Fruit fly (Drosophila melanogaster) whole organism, embryonic: ENCODE data around the gene CG42553.

ENCODE experiments used
- ATbp ChIP-seq: fragments of 200-800 bp; sonication (Bioruptor generic); optimal IDR thresholded peaks from 2 replicates; lab custom pipeline; 2017; ENCODE audit warnings: missing biosample characterization, mild to moderate bottlenecking, missing genetic modification characterization, missing genetic modification reagents
- Antp ChIP-seq: fragments of 200-800 bp; sonication (Bioruptor generic); optimal IDR thresholded peaks from 3 replicates; lab custom pipeline; 2016; ENCODE audit warnings: missing biosample characterization, missing genetic modification characterization
- Atf6 ChIP-seq: fragments of 200-800 bp; sonication (Bioruptor generic); IDR thresholded peaks from 2 replicates; pipeline ENCODE4 v1.3.6; 2022; ENCODE audit warnings: missing biosample characterization, missing genetic modification characterization
- CG10267 ChIP-seq: fragments of 200-800 bp; sonication (Bioruptor generic); optimal IDR thresholded peaks from 2 replicates; lab custom pipeline; 2018; ENCODE audit warnings: missing biosample characterization, mild to moderate bottlenecking, missing genetic modification characterization, moderate library complexity
- CG10366 ChIP-seq: fragments of 200-800 bp; sonication (Bioruptor generic); IDR thresholded peaks from 2 replicates; pipeline ENCODE4 v1.3.6; 2022; ENCODE audit warnings: missing biosample characterization, missing genetic modification characterization
- CG10462 ChIP-seq: fragments of 200-800 bp; sonication (Bioruptor generic); optimal IDR thresholded peaks from 2 replicates; lab custom pipeline; 2016; ENCODE audit warnings: missing biosample characterization, missing genetic modification characterization
- CG10979 ChIP-seq: fragments of 200-800 bp; sonication (Bioruptor generic); optimal IDR thresholded peaks from 2 replicates; lab custom pipeline; 2018; ENCODE audit warnings: missing biosample characterization, mild to moderate bottlenecking, missing genetic modification characterization, moderate library complexity
- CG11696 ChIP-seq: fragments of 200-800 bp; sonication (Bioruptor generic); IDR thresholded peaks from 2 replicates; pipeline ENCODE4 v1.3.6; 2022; ENCODE audit warnings: missing biosample characterization, missing genetic modification characterization
- CG12391 ChIP-seq: fragments of 200-800 bp; sonication (Bioruptor generic); optimal IDR thresholded peaks from 3 replicates; lab custom pipeline; 2018; ENCODE audit warnings: missing biosample characterization, mild to moderate bottlenecking, missing genetic modification characterization, moderate library complexity
- CG12942 ChIP-seq: fragments of 200-800 bp; sonication (Bioruptor generic); optimal IDR thresholded peaks from 3 replicates; lab custom pipeline; 2016; ENCODE audit warnings: missing biosample characterization, missing genetic modification characterization
- CG14050 ChIP-seq: fragments of 200-800 bp; sonication (Bioruptor generic); IDR thresholded peaks from 3 replicates; pipeline ENCODE4 v1.3.6; 2022; ENCODE audit warnings: missing biosample characterization, missing genetic modification characterization
- CG14667 ChIP-seq: fragments of 200-800 bp; sonication (Bioruptor generic); IDR thresholded peaks from 2 replicates; pipeline ENCODE4 v1.3.6; 2022; ENCODE audit warnings: missing biosample characterization, missing genetic modification characterization
- CG14710 ChIP-seq: fragments of 200-800 bp; sonication (Bioruptor generic); optimal IDR thresholded peaks from 3 replicates; lab custom pipeline; 2019; ENCODE audit warnings: missing biosample characterization, mild to moderate bottlenecking, missing genetic modification characterization, moderate library complexity
- CG30020 ChIP-seq: fragments of 200-800 bp; optimal IDR thresholded peaks from 2 replicates; lab custom pipeline; 2019; ENCODE audit warnings: missing biosample characterization, mild to moderate bottlenecking, missing genetic modification characterization, moderate library complexity
- CG5180 ChIP-seq: fragments of 200-800 bp; sonication (Bioruptor generic); optimal IDR thresholded peaks from 3 replicates; lab custom pipeline; 2017; ENCODE audit warnings: missing biosample characterization, missing genetic modification characterization, mild to moderate bottlenecking, moderate library complexity, missing genetic modification reagents
- CG5245 ChIP-seq: fragments of 200-800 bp; sonication (Bioruptor generic); optimal IDR thresholded peaks from 3 replicates; lab custom pipeline; 2016; ENCODE audit warnings: missing biosample characterization, missing genetic modification characterization
- CG8924 ChIP-seq: fragments of 200-800 bp; optimal IDR thresholded peaks from 3 replicates; lab custom pipeline; 2019; ENCODE audit warnings: missing biosample characterization, mild to moderate bottlenecking, missing genetic modification characterization, moderate library complexity
- Drgx ChIP-seq: fragments of 200-800 bp; sonication (Bioruptor generic); IDR thresholded peaks from 2 replicates; pipeline ENCODE4 v1.3.6; 2022; ENCODE audit warnings: missing biosample characterization, missing genetic modification characterization
- Eip74EF ChIP-seq, 2 experiments: fragments of 200-800 bp in 1 of 2; fragments of >200 bp in 1 of 2; sonication (Bioruptor generic) in 1 of 2; optimal IDR thresholded peaks; 2 replicates each; lab custom pipeline; 2017 to 2019; ENCODE audit warnings: missing biosample characterization in 2 of 2, missing genetic modification characterization in 2 of 2, mild to moderate bottlenecking in 1 of 2, moderate library complexity in 1 of 2
- Fer1 ChIP-seq: fragments of 200-800 bp; sonication (Bioruptor generic); optimal IDR thresholded peaks from 2 replicates; lab custom pipeline; 2017; ENCODE audit warnings: missing biosample characterization, mild to moderate bottlenecking, missing genetic modification characterization
- Lim3 ChIP-seq: fragments of 200-800 bp; sonication (Bioruptor generic); IDR thresholded peaks from 2 replicates; pipeline ENCODE4 v1.3.6; 2022; ENCODE audit warnings: missing biosample characterization, missing genetic modification characterization
- Med ChIP-seq: fragments of 200-800 bp; sonication (Bioruptor generic); peaks from one replicate; lab custom pipeline; 2016; ENCODE audit warnings: missing biosample characterization, missing genetic modification characterization, mild to moderate bottlenecking, inconsistent platforms, moderate library complexity
- Mes4 ChIP-seq: fragments of 200-800 bp; sonication (Bioruptor generic); optimal IDR thresholded peaks from 2 replicates; lab custom pipeline; 2016; ENCODE audit warnings: missing biosample characterization, missing genetic modification characterization
- Oli ChIP-seq: fragments of 200-800 bp; sonication (Bioruptor generic); optimal IDR thresholded peaks from 2 replicates; lab custom pipeline; 2018; ENCODE audit warnings: missing biosample characterization, mild to moderate bottlenecking, missing genetic modification characterization, moderate library complexity
- Ssrp ChIP-seq: fragments of 200-800 bp; sonication (Bioruptor generic); optimal IDR thresholded peaks from 2 replicates; lab custom pipeline; 2018; ENCODE audit warnings: missing biosample characterization, mild to moderate bottlenecking, missing genetic modification characterization, moderate library complexity
- bab2 ChIP-seq: fragments of 200-800 bp; sonication (Bioruptor generic); optimal IDR thresholded peaks from 2 replicates; lab custom pipeline; 2016; ENCODE audit warnings: missing biosample characterization, missing genetic modification characterization
- bsh ChIP-seq, 2 experiments: fragments of 200-800 bp; sonication (Bioruptor generic); optimal IDR thresholded peaks; 2 replicates each; lab custom pipeline; 2017 to 2018; ENCODE audit warnings: mild to moderate bottlenecking in 2 of 2, missing biosample characterization in 2 of 2, missing genetic modification characterization in 2 of 2, moderate library complexity in 1 of 2
- ci ChIP-seq: fragments of 200-800 bp; sonication (Bioruptor generic); IDR thresholded peaks from 3 replicates; pipeline ENCODE4 v1.3.6; 2022; ENCODE audit warnings: missing biosample characterization, missing genetic modification characterization
- cwo ChIP-seq: fragments of 200-800 bp; sonication (Bioruptor generic); optimal IDR thresholded peaks from 3 replicates; lab custom pipeline; 2017; ENCODE audit warnings: missing biosample characterization, missing genetic modification characterization, mild to moderate bottlenecking, moderate library complexity, missing genetic modification reagents
- dm ChIP-seq: fragments of 200-800 bp; sonication (Bioruptor generic); optimal IDR thresholded peaks from 3 replicates; lab custom pipeline; 2016; ENCODE audit warnings: missing biosample characterization, missing genetic modification characterization
- dpn ChIP-seq, 2 experiments: fragments of 200-800 bp; sonication (Bioruptor generic); optimal IDR thresholded peaks; 3 replicates each; lab custom pipeline; 2016; ENCODE audit warnings: missing biosample characterization in 2 of 2, missing genetic modification characterization in 2 of 2
- dysf ChIP-seq: fragments of 200-800 bp; sonication (Bioruptor generic); IDR thresholded peaks from 3 replicates; pipeline ENCODE4 v1.3.6; 2022; ENCODE audit warnings: missing biosample characterization, missing genetic modification characterization
- eyg ChIP-seq: fragments of 200-800 bp; sonication (Bioruptor generic); optimal IDR thresholded peaks from 3 replicates; lab custom pipeline; 2016; ENCODE audit warnings: missing biosample characterization, missing genetic modification characterization
- gce ChIP-seq: fragments of 200-800 bp; sonication (Bioruptor generic); IDR thresholded peaks from 3 replicates; pipeline ENCODE4 v1.3.6; 2022; ENCODE audit warnings: missing biosample characterization, missing genetic modification characterization
- gt ChIP-seq: fragments of 200-800 bp; sonication (Bioruptor generic); IDR thresholded peaks from 2 replicates; pipeline ENCODE4 v1.3.6; 2022; ENCODE audit warnings: missing biosample characterization, missing genetic modification characterization
- ken ChIP-seq: fragments of 200-800 bp; sonication (Bioruptor generic); IDR thresholded peaks from 3 replicates; pipeline ENCODE4 v1.3.6; 2022; ENCODE audit warnings: missing biosample characterization, missing genetic modification characterization
- lbe ChIP-seq: fragments of 200-800 bp; sonication (Bioruptor generic); optimal IDR thresholded peaks from 2 replicates; lab custom pipeline; 2016; ENCODE audit warnings: missing biosample characterization, mild to moderate bottlenecking, missing genetic modification characterization
- lmd ChIP-seq: fragments of 200-800 bp; sonication (Bioruptor generic); IDR thresholded peaks from 2 replicates; pipeline ENCODE4 v1.3.6; 2022; ENCODE audit warnings: missing biosample characterization, missing genetic modification characterization
- nau ChIP-seq: fragments of 200-800 bp; sonication (Bioruptor generic); optimal IDR thresholded peaks from 3 replicates; lab custom pipeline; 2017; ENCODE audit warnings: missing biosample characterization, mild to moderate bottlenecking, missing genetic modification characterization, missing genetic modification reagents
- nmo ChIP-seq: fragments of 200-800 bp; sonication (Bioruptor generic); optimal IDR thresholded peaks from 2 replicates; lab custom pipeline; 2018; ENCODE audit warnings: missing biosample characterization, mild to moderate bottlenecking, missing genetic modification characterization, moderate library complexity
- pho ChIP-seq: fragments of 200-800 bp; sonication (Bioruptor generic); optimal IDR thresholded peaks from 2 replicates; lab custom pipeline; 2016; ENCODE audit warnings: missing biosample characterization, missing genetic modification characterization
- phol ChIP-seq: fragments of 200-800 bp; sonication (Bioruptor generic); optimal IDR thresholded peaks from 3 replicates; lab custom pipeline; 2018; ENCODE audit warnings: missing biosample characterization, mild to moderate bottlenecking, missing genetic modification characterization, moderate library complexity
- row ChIP-seq: fragments of 200-800 bp; sonication (Bioruptor generic); IDR thresholded peaks from 3 replicates; pipeline ENCODE4 v1.3.6; 2022; ENCODE audit warnings: missing biosample characterization, missing genetic modification characterization
- sens ChIP-seq: fragments of 200-800 bp; sonication (Bioruptor generic); peaks from one replicate; lab custom pipeline; 2016; ENCODE audit warnings: missing biosample characterization, missing genetic modification characterization
- sisA ChIP-seq: fragments of 200-800 bp; sonication (Bioruptor generic); IDR thresholded peaks from 2 replicates; pipeline ENCODE4 v1.3.6; 2022; ENCODE audit warnings: missing biosample characterization, missing genetic modification characterization
- slp2 ChIP-seq: fragments of 200-800 bp; sonication (Bioruptor generic); optimal IDR thresholded peaks from 2 replicates; lab custom pipeline; 2016; ENCODE audit warnings: missing biosample characterization, missing genetic modification characterization
- tap ChIP-seq: fragments of 200-800 bp; optimal IDR thresholded peaks from 3 replicates; lab custom pipeline; 2019; ENCODE audit warnings: missing biosample characterization, mild to moderate bottlenecking, missing genetic modification characterization, moderate library complexity
- tx ChIP-seq: fragments of 200-800 bp; sonication (Bioruptor generic); optimal IDR thresholded peaks from 2 replicates; lab custom pipeline; 2016; ENCODE audit warnings: missing biosample characterization, missing genetic modification characterization
- vvl ChIP-seq: fragments of 200-800 bp; sonication (Bioruptor generic); IDR thresholded peaks from 2 replicates; pipeline ENCODE4 v1.3.6; 2022; ENCODE audit warnings: missing biosample characterization, missing genetic modification characterization
- wdn ChIP-seq: fragments of 200-800 bp; sonication (Bioruptor generic); IDR thresholded peaks from 2 replicates; pipeline ENCODE4 v1.3.6; 2022; ENCODE audit warnings: missing biosample characterization, missing genetic modification characterization
- z ChIP-seq: fragments of 200-800 bp; sonication (Bioruptor generic); IDR thresholded peaks from 3 replicates; pipeline ENCODE4 v1.3.6; 2022; ENCODE audit warnings: missing biosample characterization, missing genetic modification characterization

Gene CG42553

DNA sequence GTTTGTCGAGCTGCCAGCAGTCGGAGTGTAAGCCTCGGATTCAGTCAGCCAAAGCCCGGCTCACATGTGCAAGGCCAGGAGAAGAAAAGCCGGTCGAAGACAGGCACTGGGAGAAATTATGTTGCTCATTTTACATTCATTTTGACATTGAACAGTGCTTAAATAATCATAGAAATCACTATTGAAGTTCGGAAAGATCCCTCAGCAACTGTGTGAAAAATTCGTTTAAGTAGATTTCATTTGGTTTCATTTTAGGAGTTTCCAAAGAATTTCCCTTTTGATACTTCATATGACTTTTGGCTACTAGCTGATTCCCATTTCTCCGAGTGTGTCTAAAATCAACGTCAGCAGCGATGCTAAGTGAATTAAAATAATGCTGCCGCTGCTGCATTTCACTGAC, 9.4 kb upstream of the CG42553 start (continued):
- TF ChIP-seq sisA (peak; percentile 37), ATbp (peak; percentile 27), CG14667 (GFP tag; lab: Robert Waterston, UW) (no peak), CG30020 (tag; lab: Kevin White, UChicago) (no peak), ci (peak; percentile 53; the same call in 2 of the 3 replicates), CG10366 (GFP tag; lab: Robert Waterston, UW) (no peak), nau (GFP tag; lab: Kevin White, UChicago) (peak; percentile 8), Lim3 (GFP tag; lab: Robert Waterston, UW) (no peak), pho (GFP tag; lab: Kevin White, UChicago) (no peak), bsh (GFP tag; optimal IDR thresholded peaks at IDR 0.05; lab: Kevin White, UChicago) (peak; percentile 41 to 72), ken (GFP tag; lab: Robert Waterston, UW) (0 out of 3 replicates have a peak, but pooled peaks have one; percentile 18), CG10979 (peak; percentile 44), tap (tag; lab: Kevin White, UChicago) (peak; percentile 43), CG14710 (tag; lab: Kevin White, UChicago) (peak; percentile 11), row (GFP tag; lab: Robert Waterston, UW) (0 out of 3 replicates have a peak, but pooled peaks have one; percentile 26), eyg (GFP tag; lab: Kevin White, UChicago) (no peak), CG14050 (0 out of 3 replicates have a peak, but pooled peaks have one; percentile 11), lbe (GFP tag; lab: Kevin White, UChicago) (peak; percentile 35), Drgx (GFP tag; lab: Robert Waterston, UW) (peak; percentile 79), CG5245 (GFP tag; lab: Kevin White, UChicago) (peak; percentile 5), Ssrp (tag; lab: Kevin White, UChicago) (peak; percentile 12), dpn (GFP tag; optimal IDR thresholded peaks at IDR 0.05; lab: Kevin White, UChicago) (peak; percentile 1 to 2), Med (GFP tag; lab: Kevin White, UChicago) (peak; percentile 88), CG5180 (GFP tag; lab: Kevin White, UChicago) (peak; percentile 14), dm (GFP tag; lab: Kevin White, UChicago) (no peak), phol (tag; lab: Kevin White, UChicago) (peak; percentile 55), CG10267 (tag; lab: Kevin White, UChicago) (peak; percentile 11), CG12391 (tag; lab: Kevin White, UChicago) (peak; percentile 43), nmo (GFP tag; lab: Kevin White, UChicago) (peak; percentile 29), z (GFP tag; lab: Robert Waterston, UW) (no peak), wdn (GFP tag; lab: Robert Waterston, UW) (no peak), cwo (GFP tag; lab: Kevin White, UChicago) (no peak), lmd (GFP tag; lab: Robert Waterston, UW) (peak; percentile 45; the same call in 1 of the 2 replicates), CG8924 (tag; lab: Kevin White, UChicago) (peak; percentile 3), Eip74EF (GFP tag; optimal IDR thresholded peaks at IDR 0.05; lab: Kevin White, UChicago) (peak in 1 of 2 experiments; percentile 23), Fer1 (GFP tag; lab: Kevin White, UChicago) (no peak), CG10462 (GFP tag; lab: Kevin White, UChicago) (no peak), Atf6 (GFP tag; lab: Robert Waterston, UW) (no peak), slp2 (GFP tag; lab: Kevin White, UChicago) (no peak), gt (GFP tag; lab: Robert Waterston, UW) (no peak), CG12942 (no peak), tx (GFP tag; lab: Kevin White, UChicago) (no peak), Mes4 (GFP tag; lab: Kevin White, UChicago) (no peak), Antp (GFP tag; lab: Kevin White, UChicago) (peak; percentile 19), vvl (peak; percentile 36; the same call in 1 of the 2 replicates), sens (GFP tag; lab: Kevin White, UChicago) (peak; percentile 82), bab2 (GFP tag; lab: Kevin White, UChicago) (peak; percentile 9), CG11696 (no peak), gce (0 out of 3 replicates have a peak, but pooled peaks have one; percentile 19), dysf (GFP tag; lab: Robert Waterston, UW) (peak; percentile 8; the same call in 1 of the 3 replicates), Oli (peak; percentile 57)
